Worm (Caenorhabditis elegans): ENCODE data around the gene cor-1.

cor-1 gene

DNA sequence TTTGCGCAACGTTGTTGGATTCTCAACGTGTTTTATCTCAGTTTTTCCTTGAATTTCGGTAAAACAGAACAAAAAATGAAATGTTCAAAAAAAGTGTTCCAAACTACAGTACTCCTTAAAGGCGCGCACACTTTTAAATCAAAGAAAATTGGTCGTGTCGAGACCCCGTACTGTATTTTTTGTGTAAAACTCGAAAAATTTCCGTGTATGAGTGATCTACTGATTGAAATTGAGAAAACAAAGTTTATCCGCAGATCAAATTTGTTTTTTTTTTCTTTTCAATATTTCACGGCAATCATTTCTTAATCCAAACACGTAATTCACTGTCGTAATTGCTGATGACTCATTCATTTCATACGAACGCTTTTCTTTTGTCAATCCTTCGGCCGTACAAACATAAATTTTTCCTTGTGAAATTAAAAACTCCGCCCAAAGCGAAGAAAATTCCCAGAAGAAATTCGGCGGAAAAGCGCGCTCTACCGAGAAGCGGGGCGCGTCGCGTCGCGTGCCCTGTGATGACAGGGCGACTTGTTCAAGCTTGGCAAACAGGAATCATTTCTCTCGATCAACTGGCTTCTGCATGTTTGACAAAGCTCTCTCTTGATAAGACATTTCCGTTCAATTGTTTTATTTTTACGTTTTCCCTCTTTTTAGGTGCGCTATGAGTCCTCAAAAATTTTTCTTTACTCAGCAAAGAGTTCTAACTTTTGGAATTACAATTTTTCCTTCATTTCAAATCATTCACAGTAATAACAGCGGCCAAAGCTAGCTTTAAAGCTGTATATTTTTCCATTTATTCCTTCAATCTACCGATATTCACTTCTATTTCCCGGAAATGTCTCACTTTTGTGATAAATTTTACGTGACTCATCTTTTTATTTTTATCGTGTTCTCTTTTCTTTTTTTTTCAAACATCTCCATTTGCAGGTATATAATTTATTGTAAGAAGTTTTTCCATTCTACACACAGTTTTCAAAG is 45.7 kb upstream of the cor-1 start, which contains the start of gene chc-1 (continued):
- TF ChIP-seq nhr-28 (tag; optimal IDR thresholded peaks at IDR 0.05) (peak; percentile 36), spr-1 (tag; optimal IDR thresholded peaks at IDR 0.05) (no peak), spr-3 (GFP tag; optimal IDR thresholded peaks at IDR 0.05) (no peak), dve-1 (tag; optimal IDR thresholded peaks at IDR 0.05; ENCODE audit: insufficient read depth) (peak; percentile 49), hlh-11 (tag; optimal IDR thresholded peaks at IDR 0.05) (peak; percentile 49), hif-1 (tag; optimal IDR thresholded peaks at IDR 0.05) (peak in 1 of 2 experiments; percentile 4), ceh-44 (GFP tag; IDR thresholded peaks at IDR 0.05) (no peak), madf-9 (GFP tag; conservative IDR thresholded peaks at IDR 0.05) (no peak), mep-1 (tag; optimal IDR thresholded peaks at IDR 0.05) (peak; percentile 70), lsy-2 (tag; optimal IDR thresholded peaks at IDR 0.05) (peak in 1 of 2 experiments; percentile 45), duxl-1 (tag; optimal IDR thresholded peaks at IDR 0.05; ENCODE audit: poor library complexity) (no peak), zag-1 (tag; optimal IDR thresholded peaks at IDR 0.05) (no peak), hlh-30 (tag; optimal IDR thresholded peaks at IDR 0.05; ENCODE audit: insufficient read depth) (peak; percentile 64), dpl-1 (GFP tag; optimal IDR thresholded peaks at IDR 0.05) (peak; percentile 17), vab-7 (GFP tag; IDR thresholded peaks at IDR 0.05) (no peak)

- peak in 1 of 2 experiments; percentile 61 for TF ChIP-seq unc-62 (GFP tag; optimal IDR thresholded peaks at IDR 0.05 in 1 of 2)
- TF ChIP-seq unc-62 (tag; optimal IDR thresholded peaks at IDR 0.05): no peak
- no peak for TF ChIP-seq nhr-25 (tag; optimal IDR thresholded peaks at IDR 0.05; ENCODE audit: borderline replicate concordance, insufficient read depth)
These were observed 42.6 kb upstream of the cor-1 start for ce11 chrIII:10206352-10206751.

DNA sequence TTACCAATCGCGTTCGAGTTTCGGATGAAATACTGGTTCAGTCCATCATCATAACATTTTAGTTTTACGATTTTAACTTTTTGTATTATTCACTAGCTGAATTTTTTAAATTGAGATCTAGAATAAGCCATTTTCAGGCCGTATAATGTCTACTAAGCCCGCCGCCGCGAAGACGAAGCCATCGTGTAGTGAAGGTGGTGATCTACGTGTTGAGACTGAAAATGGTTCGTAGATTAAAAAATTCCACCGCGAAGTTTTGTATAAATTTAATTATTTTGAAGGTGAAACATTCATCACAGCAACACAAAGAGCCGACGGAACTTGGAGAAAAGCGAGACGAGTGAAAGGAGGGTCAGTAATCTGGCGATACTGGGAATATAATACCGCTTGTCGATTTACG is 39.2 kb upstream of the cor-1 start, which contains the start of gene T20G5.9:
T20G5.9 (plus strand) TSS at position 138 of the 400 bp plus-strand sequence.
- 0 out of 2 replicates have a peak, but pooled peaks have one; percentile 15 for TF ChIP-seq nhr-42 (GFP tag; IDR thresholded peaks at IDR 0.05)
- TF ChIP-seq D1046.2 (GFP tag; IDR thresholded peaks at IDR 0.05): 0 out of 2 replicates have a peak, but pooled peaks have one; percentile 50
- TF ChIP-seq ceh-82 (tag; optimal IDR thresholded peaks at IDR 0.05): no peak
- peak; percentile 53 for TF ChIP-seq ama-1 (optimal IDR thresholded peaks at IDR 0.05)
- TF ChIP-seq mdt-29 (GFP tag; IDR thresholded peaks at IDR 0.05): no peak
- no peak for TF ChIP-seq nhr-77 (tag; optimal IDR thresholded peaks at IDR 0.05)
- no peak for TF ChIP-seq unc-62 (GFP tag; optimal IDR thresholded peaks at IDR 0.05 in 1 of 2)
- TF ChIP-seq unc-62 (tag; optimal IDR thresholded peaks at IDR 0.05): no peak
- no peak for TF ChIP-seq egl-27 (tag; optimal IDR thresholded peaks at IDR 0.05)
- no peak for TF ChIP-seq lir-3 (tag; optimal IDR thresholded peaks at IDR 0.05)
- TF ChIP-seq aly-2 (tag; optimal IDR thresholded peaks at IDR 0.05): peak; percentile 37
- peak; percentile 18 for TF ChIP-seq mes-2 (tag; optimal IDR thresholded peaks at IDR 0.05; ENCODE audit: poor library complexity, severe bottlenecking)
- peak; percentile 49 for TF ChIP-seq lin-38 (GFP tag; IDR thresholded peaks at IDR 0.05)
- TF ChIP-seq nhr-11 (tag; optimal IDR thresholded peaks at IDR 0.05): no peak
- TF ChIP-seq duxl-1 (tag; optimal IDR thresholded peaks at IDR 0.05; ENCODE audit: poor library complexity): peak; percentile 3
- TF ChIP-seq nhr-102 (tag; optimal IDR thresholded peaks at IDR 0.05): peak; percentile 12

- TF ChIP-seq ces-1 (GFP tag; optimal IDR thresholded peaks at IDR 0.05) (no peak), dmd-6 (GFP tag; IDR thresholded peaks at IDR 0.05) (no peak), madf-9 (GFP tag; conservative IDR thresholded peaks at IDR 0.05) (no peak), mdl-1 (tag; optimal IDR thresholded peaks at IDR 0.05) (no peak), daf-16 (GFP tag; optimal IDR thresholded peaks at IDR 0.05) (no peak), daf-16 (tag; optimal IDR thresholded peaks at IDR 0.05) (peak; percentile 69), nhr-111 (GFP tag; optimal IDR thresholded peaks at IDR 0.05) (no peak), nhr-77 (tag; optimal IDR thresholded peaks at IDR 0.05) (peak; percentile 15), T20F7.1 (GFP tag; optimal IDR thresholded peaks at IDR 0.05) (no peak), nhr-28 (tag; optimal IDR thresholded peaks at IDR 0.05) (peak; percentile 31)
These were observed 36.9 kb upstream of the cor-1 start, which contains the start of the genes blos-1 and best-18 for ce11 chrIII:10211889-10212494. Gene blos-1 (minus strand): TSS chrIII:10211946. Gene best-18 (plus strand): TSS chrIII:10212396.
